Worm (Caenorhabditis elegans) whole organism, L2 larva: ENCODE measurements around the gene tdo-2.

ENCODE experiments used
- C34F6.9 ChIP-seq: fragments of 150-350 bp; optimal IDR thresholded peaks from 2 replicates; lab custom pipeline; 2014; ENCODE audit warnings: missing biosample characterization, missing genetic modification characterization
- R02D3.7 ChIP-seq: fragments of 150-350 bp; optimal IDR thresholded peaks from 2 replicates; lab custom pipeline; 2014; ENCODE audit warnings: missing biosample characterization, missing genetic modification characterization
- Y55F3AM.14 ChIP-seq: fragments of 200-800 bp; sonication (Bioruptor generic); optimal IDR thresholded peaks from 2 replicates; lab custom pipeline; 2018; ENCODE audit warnings: mild to moderate bottlenecking, missing genetic modification characterization, missing compliant biosample characterization
- ZK546.5 ChIP-seq: sonication (generic microtip); optimal IDR thresholded peaks from 2 replicates; lab custom pipeline; 2017; ENCODE audit warnings: missing biosample characterization, missing genetic modification characterization
- aly-2 ChIP-seq: fragments of 150-350 bp; optimal IDR thresholded peaks from 2 replicates; lab custom pipeline; 2014; ENCODE audit warnings: missing biosample characterization, missing genetic modification characterization
- ama-1 ChIP-seq: fragments of 150-350 bp; optimal IDR thresholded peaks from 2 replicates; lab custom pipeline; 2018; ENCODE audit warnings: inconsistent platforms
- blmp-1 ChIP-seq: sonication (generic microtip); optimal IDR thresholded peaks from 2 replicates; lab custom pipeline; 2017; ENCODE audit warnings: missing genetic modification characterization, mild to moderate bottlenecking, missing compliant biosample characterization, antibody characterized with exemption, moderate library complexity; ENCODE audit not compliant: insufficient read depth
- ceh-16 ChIP-seq: fragments of 150-350 bp; optimal IDR thresholded peaks from 2 replicates; lab custom pipeline; 2014; ENCODE audit warnings: missing biosample characterization, missing genetic modification characterization
- ceh-82 ChIP-seq: fragments of 150-350 bp; optimal IDR thresholded peaks from 2 replicates; lab custom pipeline; 2014; ENCODE audit warnings: missing biosample characterization, missing genetic modification characterization
- crh-2 ChIP-seq: sonication (generic microtip); optimal IDR thresholded peaks from 2 replicates; lab custom pipeline; 2017; ENCODE audit warnings: missing biosample characterization, missing genetic modification characterization
- dmd-4 ChIP-seq: sonication (generic microtip); optimal IDR thresholded peaks from 2 replicates; lab custom pipeline; 2017; ENCODE audit warnings: missing biosample characterization, missing genetic modification characterization
- egl-27 ChIP-seq: sonication (generic microtip); optimal IDR thresholded peaks from 3 replicates; lab custom pipeline; 2017; ENCODE audit warnings: missing biosample characterization, missing genetic modification reagents, missing genetic modification characterization
- elt-1 ChIP-seq: fragments of 150-350 bp; optimal IDR thresholded peaks from 2 replicates; lab custom pipeline; 2014; ENCODE audit warnings: missing biosample characterization, missing genetic modification characterization
- elt-3 ChIP-seq: sonication (generic microtip); optimal IDR thresholded peaks from 2 replicates; lab custom pipeline; 2017; ENCODE audit warnings: missing biosample characterization, missing genetic modification characterization
- fos-1 ChIP-seq: fragments of 150-350 bp; optimal IDR thresholded peaks from 2 replicates; lab custom pipeline; 2014; ENCODE audit warnings: missing biosample characterization, missing genetic modification characterization
- gmeb-1 ChIP-seq: fragments of 150-350 bp; optimal IDR thresholded peaks from 2 replicates; lab custom pipeline; 2014; ENCODE audit warnings: missing biosample characterization, missing genetic modification characterization
- lin-11 ChIP-seq: fragments of 150-350 bp; sonication (generic microtip); optimal IDR thresholded peaks from 2 replicates; lab custom pipeline; 2014; ENCODE audit warnings: missing biosample characterization, missing genetic modification characterization, inconsistent platforms, mixed read lengths
- lin-13 ChIP-seq: fragments of 150-350 bp; optimal IDR thresholded peaks from 2 replicates; lab custom pipeline; 2014; ENCODE audit warnings: missing biosample characterization, missing genetic modification reagents, missing genetic modification characterization
- lin-39 ChIP-seq: fragments of 150-350 bp; optimal IDR thresholded peaks from 2 replicates; lab custom pipeline; 2014; ENCODE audit warnings: missing biosample characterization, missing genetic modification reagents, missing genetic modification characterization
- lsy-2 ChIP-seq, 2 experiments: fragments of 150-350 bp in 1 of 2; sonication (generic microtip) in 1 of 2; optimal IDR thresholded peaks; 2 replicates each; lab custom pipeline; 2014 to 2017; ENCODE audit warnings: missing biosample characterization in 2 of 2, missing genetic modification characterization in 2 of 2
- mab-5 ChIP-seq: fragments of 150-350 bp; optimal IDR thresholded peaks from 2 replicates; lab custom pipeline; 2014; ENCODE audit warnings: missing biosample characterization, missing genetic modification characterization
- mbf-1 ChIP-seq: sonication (generic microtip); optimal IDR thresholded peaks from 2 replicates; lab custom pipeline; 2017; ENCODE audit warnings: missing biosample characterization, missing genetic modification characterization
- mdl-1 ChIP-seq, 2 experiments: fragments of 150-350 bp in 1 of 2; sonication (generic microtip) in 1 of 2; optimal IDR thresholded peaks; 2 replicates each; lab custom pipeline; 2017; ENCODE audit warnings: missing biosample characterization in 2 of 2, missing genetic modification characterization in 2 of 2
- nhr-10 ChIP-seq: sonication (generic microtip); optimal IDR thresholded peaks from 2 replicates; lab custom pipeline; 2017; ENCODE audit warnings: missing biosample characterization, missing genetic modification characterization
- nhr-12 ChIP-seq: fragments of 150-350 bp; optimal IDR thresholded peaks from 2 replicates; lab custom pipeline; 2014; ENCODE audit warnings: missing biosample characterization, missing genetic modification characterization
- nhr-129 ChIP-seq: fragments of 150-350 bp; optimal IDR thresholded peaks from 2 replicates; lab custom pipeline; 2014; ENCODE audit warnings: missing biosample characterization, missing genetic modification characterization
- nhr-21 ChIP-seq: fragments of 150-350 bp; optimal IDR thresholded peaks from 2 replicates; lab custom pipeline; 2014; ENCODE audit warnings: missing biosample characterization, missing genetic modification characterization
- nhr-23 ChIP-seq: fragments of 150-350 bp; optimal IDR thresholded peaks from 2 replicates; lab custom pipeline; 2014; ENCODE audit warnings: missing biosample characterization, missing genetic modification reagents, missing genetic modification characterization
- nhr-237 ChIP-seq: fragments of 150-350 bp; optimal IDR thresholded peaks from 2 replicates; lab custom pipeline; 2014; ENCODE audit warnings: missing biosample characterization, missing genetic modification characterization
- nhr-25 ChIP-seq: fragments of 150-350 bp; sonication (generic microtip); optimal IDR thresholded peaks from 3 replicates; lab custom pipeline; 2014; ENCODE audit warnings: missing biosample characterization, missing genetic modification characterization
- nhr-6 ChIP-seq: fragments of 150-350 bp; optimal IDR thresholded peaks from 2 replicates; lab custom pipeline; 2014; ENCODE audit warnings: missing biosample characterization, missing genetic modification characterization
- nhr-77 ChIP-seq: fragments of 150-350 bp; optimal IDR thresholded peaks from 2 replicates; lab custom pipeline; 2014; ENCODE audit warnings: missing biosample characterization, missing genetic modification characterization
- peb-1 ChIP-seq: fragments of 150-350 bp; optimal IDR thresholded peaks from 2 replicates; lab custom pipeline; 2014; ENCODE audit warnings: missing biosample characterization, missing genetic modification characterization
- sem-4 ChIP-seq: fragments of 150-350 bp; optimal IDR thresholded peaks from 2 replicates; lab custom pipeline; 2014; ENCODE audit warnings: missing biosample characterization, missing genetic modification reagents, missing genetic modification characterization
- skn-1 ChIP-seq: sonication (generic microtip); optimal IDR thresholded peaks from 2 replicates; lab custom pipeline; 2017; ENCODE audit warnings: missing biosample characterization, missing genetic modification characterization
- sma-3 ChIP-seq: sonication (generic microtip); optimal IDR thresholded peaks from 2 replicates; lab custom pipeline; 2016; ENCODE audit warnings: missing genetic modification reagents, missing genetic modification characterization, missing compliant biosample characterization
- snpc-4 ChIP-seq: fragments of 150-350 bp; optimal IDR thresholded peaks from 2 replicates; lab custom pipeline; 2014; ENCODE audit warnings: missing biosample characterization, missing genetic modification characterization
- unc-39 ChIP-seq: fragments of 150-350 bp; optimal IDR thresholded peaks from 2 replicates; lab custom pipeline; 2014; ENCODE audit warnings: missing biosample characterization, missing genetic modification characterization
- unc-55 ChIP-seq: fragments of 150-350 bp; sonication (generic microtip); optimal IDR thresholded peaks from 3 replicates; lab custom pipeline; 2014; ENCODE audit warnings: missing biosample characterization, missing genetic modification reagents, missing genetic modification characterization
- unc-62 ChIP-seq: fragments of 150-350 bp; optimal IDR thresholded peaks from 2 replicates; lab custom pipeline; 2014; ENCODE audit warnings: missing biosample characterization, missing genetic modification reagents, missing genetic modification characterization
- zag-1 ChIP-seq: fragments of 150-350 bp; optimal IDR thresholded peaks from 2 replicates; lab custom pipeline; 2014; ENCODE audit warnings: missing biosample characterization, missing genetic modification characterization
- ztf-1 ChIP-seq: fragments of 200-800 bp; sonication (Bioruptor generic); conservative IDR thresholded peaks from 2 replicates; pipeline ENCODE4 v1.3.6; 2022; ENCODE audit warnings: missing genetic modification characterization, missing compliant biosample characterization
- ztf-11 ChIP-seq: sonication (generic microtip); optimal IDR thresholded peaks from 2 replicates; lab custom pipeline; 2017; ENCODE audit warnings: missing biosample characterization, missing genetic modification characterization
- ztf-4 ChIP-seq: fragments of 150-350 bp; optimal IDR thresholded peaks from 2 replicates; lab custom pipeline; 2014; ENCODE audit warnings: missing biosample characterization, missing genetic modification characterization

Gene tdo-2

ce11 chrIII:5953913-5954290, 34.1 kb upstream of the tdo-2 start:
- no peak for TF ChIP-seq dmd-4 (tag; lab: Kevin White, UChicago)
- TF ChIP-seq unc-55 (GFP tag; lab: Kevin White, UChicago), result no peak
- no peak for TF ChIP-seq aly-2
- TF ChIP-seq zag-1 (tag; lab: Kevin White, UChicago), result no peak
- no peak for TF ChIP-seq sma-3 (GFP tag; lab: Kevin White, UChicago)
- TF ChIP-seq ZK546.5 (tag; lab: Kevin White, UChicago), result no peak
- no peak for TF ChIP-seq unc-39 (tag; lab: Kevin White, UChicago)
- TF ChIP-seq elt-1 (tag; lab: Kevin White, UChicago), result no peak

- no peak for TF ChIP-seq sem-4
- TF ChIP-seq aly-2, result no peak
- no peak for TF ChIP-seq skn-1
- TF ChIP-seq blmp-1 (tag; lab: Kevin White, UChicago), result peak; percentile 16
- no peak for TF ChIP-seq elt-3 (tag; lab: Kevin White, UChicago)
- TF ChIP-seq nhr-21 (tag; lab: Kevin White, UChicago), result no peak
- TF ChIP-seq peb-1 (tag; lab: Kevin White, UChicago), result no peak
- no peak for TF ChIP-seq sma-3 (GFP tag; lab: Kevin White, UChicago)
- TF ChIP-seq ztf-4 (tag; lab: Kevin White, UChicago), result peak; percentile 70
- no peak for TF ChIP-seq unc-55 (GFP tag; lab: Kevin White, UChicago)
- no peak for TF ChIP-seq lin-11 (tag; lab: Kevin White, UChicago)
- no peak for TF ChIP-seq lin-13 (GFP tag; lab: Kevin White, UChicago)
- TF ChIP-seq snpc-4 (tag; lab: Kevin White, UChicago), result no peak
- no peak for TF ChIP-seq ztf-1 (GFP tag; lab: Robert Waterston, UW)
- TF ChIP-seq mbf-1 (tag; lab: Kevin White, UChicago), result no peak
- TF ChIP-seq nhr-77, result no peak
- no peak for TF ChIP-seq nhr-237 (tag; lab: Kevin White, UChicago)
- TF ChIP-seq nhr-6, result no peak
- TF ChIP-seq nhr-10 (tag; lab: Kevin White, UChicago), result no peak
- TF ChIP-seq mab-5 (tag; lab: Kevin White, UChicago), result no peak
- no peak for TF ChIP-seq R02D3.7 (tag; lab: Kevin White, UChicago)
- no peak for TF ChIP-seq unc-62 (GFP tag; lab: Kevin White, UChicago)
- no peak for TF ChIP-seq C34F6.9 (tag; lab: Kevin White, UChicago)
- no peak for TF ChIP-seq ama-1
- TF ChIP-seq nhr-25, result peak; percentile 68
- no peak for TF ChIP-seq lsy-2 (tag; optimal IDR thresholded peaks at IDR 0.05; lab: Kevin White, UChicago)
Measured at ce11 chrIII:5953041-5953912, 33.5 kb upstream of the tdo-2 start.

ce11 chrIII:5951589-5952378, 32.0 kb upstream of the tdo-2 start:
- TF ChIP-seq ztf-1 (GFP tag; lab: Robert Waterston, UW) (no peak), elt-3 (tag; lab: Kevin White, UChicago) (no peak), ceh-82 (no peak), lin-39 (tag; lab: Kevin White, UChicago) (no peak), C34F6.9 (tag; lab: Kevin White, UChicago) (no peak), nhr-10 (tag; lab: Kevin White, UChicago) (no peak), egl-27 (tag; lab: Kevin White, UChicago) (no peak), unc-62 (GFP tag; lab: Kevin White, UChicago) (no peak), ama-1 (no peak), nhr-77 (no peak), snpc-4 (tag; lab: Kevin White, UChicago) (no peak), nhr-25 (peak; percentile 83), fos-1 (tag; lab: Kevin White, UChicago) (peak; percentile 12), R02D3.7 (tag; lab: Kevin White, UChicago) (no peak), Y55F3AM.14 (GFP tag; lab: Kevin White, UChicago) (no peak), mbf-1 (tag; lab: Kevin White, UChicago) (no peak), elt-1 (tag; lab: Kevin White, UChicago) (no peak), sma-3 (GFP tag; lab: Kevin White, UChicago) (peak; percentile 69), nhr-12 (tag; lab: Kevin White, UChicago) (no peak), sem-4 (no peak), dmd-4 (tag; lab: Kevin White, UChicago) (no peak), nhr-6 (peak; percentile 57), nhr-23 (no peak), skn-1 (no peak), crh-2 (peak; percentile 25), lin-11 (tag; lab: Kevin White, UChicago) (no peak), ZK546.5 (tag; lab: Kevin White, UChicago) (no peak), lsy-2 (tag; optimal IDR thresholded peaks at IDR 0.05; lab: Kevin White, UChicago) (peak in 1 of 2 experiments; percentile 38), ztf-11 (tag; lab: Kevin White, UChicago) (no peak), gmeb-1 (tag; lab: Kevin White, UChicago) (no peak), unc-39 (tag; lab: Kevin White, UChicago) (no peak), mdl-1 (tag; optimal IDR thresholded peaks at IDR 0.05; lab: Kevin White, UChicago) (peak; percentile 12 to 43), nhr-129 (tag; lab: Kevin White, UChicago) (peak; percentile 60), blmp-1 (tag; lab: Kevin White, UChicago) (peak; percentile 18), ceh-16 (tag; lab: Kevin White, UChicago) (no peak)
